Worm (Caenorhabditis elegans) whole organism, L1 larva: ENCODE results near the gene F26D2.3.

Source experiments
- alr-1 ChIP-seq: fragments of 200-800 bp; sonication (Bioruptor generic); optimal IDR thresholded peaks from 2 replicates; lab custom pipeline; 2018; ENCODE audit warnings: borderline replicate concordance, mild to moderate bottlenecking, missing genetic modification characterization, missing compliant biosample characterization
- ama-1 ChIP-seq: fragments of 150-350 bp; optimal IDR thresholded peaks from 2 replicates; lab custom pipeline; 2014
- dpl-1 ChIP-seq, 3 experiments: fragments of 150-350 bp in 2 of 3; sonication (generic microtip) in 1 of 3; optimal IDR thresholded peaks; 2 replicates each; lab custom pipeline; 2014 to 2017; ENCODE audit warnings: missing biosample characterization in 3 of 3, missing genetic modification characterization in 3 of 3, missing genetic modification reagents in 3 of 3
- lsy-2 ChIP-seq, 2 experiments: fragments of 150-350 bp; optimal IDR thresholded peaks; 2 replicates each; lab custom pipeline; 2014; ENCODE audit warnings: missing biosample characterization in 2 of 2, missing genetic modification characterization in 2 of 2
- nhr-237 ChIP-seq: fragments of 150-350 bp; optimal IDR thresholded peaks from 2 replicates; lab custom pipeline; 2014; ENCODE audit warnings: missing biosample characterization, missing genetic modification characterization

DNA sequence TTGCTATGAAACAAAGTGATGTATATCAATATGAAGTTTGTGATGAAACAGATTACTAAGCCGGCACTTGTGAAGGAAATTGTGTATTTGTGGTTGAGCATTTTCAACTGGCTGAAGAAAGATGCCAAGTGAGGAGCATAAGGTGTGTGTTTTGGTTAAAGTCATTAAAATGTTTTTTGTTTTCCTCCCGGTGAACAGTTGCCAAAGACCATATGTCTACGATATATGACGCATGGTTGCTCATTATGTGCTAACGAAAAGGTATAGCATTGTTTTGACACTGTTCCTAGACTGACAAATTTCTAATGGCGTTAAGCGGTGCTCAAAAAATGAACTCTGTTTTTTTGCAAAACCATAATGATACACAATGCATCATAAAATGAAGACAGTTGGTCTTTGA, 9.3 kb downstream of the F26D2.3 start, which contains the start of gene str-55:
- TF ChIP-seq nhr-237 (tag; lab: Kevin White, UChicago) = no peak
- no peak for TF ChIP-seq alr-1 (tag; lab: Kevin White, UChicago)
- TF ChIP-seq ama-1 (lab: Kevin White, UChicago) = no peak
- no peak for TF ChIP-seq lsy-2 (tag; optimal IDR thresholded peaks at IDR 0.05; lab: Kevin White, UChicago)
- no peak for TF ChIP-seq dpl-1 (GFP tag; optimal IDR thresholded peaks at IDR 0.05; lab: Kevin White, UChicago)
